Fruit fly (Drosophila melanogaster): Measurements from ENCODE around the gene Smr.

Smr gene

dm6 chrX:12735478-12736428 lies 6.7 kb downstream of the Smr start (continued):
- TF ChIP-seq az2 (GFP tag; optimal IDR thresholded peaks at IDR 0.05) (peak; percentile 94), CG11247 (GFP tag; IDR thresholded peaks at IDR 0.05) (peak; percentile 67), E2f1 (GFP tag; IDR thresholded peaks at IDR 0.05) (peak; percentile 66), CG11085 (GFP tag; IDR thresholded peaks at IDR 0.05) (no peak; the same call in 1 of the 2 replicates), CG18599 (GFP tag; optimal IDR thresholded peaks at IDR 0.05) (peak; percentile 95), Asciz (GFP tag; optimal IDR thresholded peaks at IDR 0.05) (peak; percentile 89), CG7271 (tag; optimal IDR thresholded peaks at IDR 0.05) (no peak), CG3163 (GFP tag; optimal IDR thresholded peaks at IDR 0.05) (peak; percentile 62), CG6813 (GFP tag; optimal IDR thresholded peaks at IDR 0.05) (peak; percentile 90), ken (GFP tag; IDR thresholded peaks at IDR 0.05) (peak; percentile 76), amos (GFP tag; IDR thresholded peaks at IDR 0.05; ENCODE audit: partially characterized antibody) (no peak; the same call in 1 of the 2 replicates), CG17912 (GFP tag; optimal IDR thresholded peaks at IDR 0.05) (peak; percentile 75), tio (GFP tag; optimal IDR thresholded peaks at IDR 0.05) (peak; percentile 98), ab (GFP tag; optimal IDR thresholded peaks at IDR 0.05) (peak; percentile 84), cg (GFP tag; optimal IDR thresholded peaks at IDR 0.05) (peak; percentile 87), unc-4 (GFP tag; IDR thresholded peaks at IDR 0.05; ENCODE audit: partially characterized antibody) (no peak), salm (tag; optimal IDR thresholded peaks at IDR 0.05) (peak; percentile 89), abd-A (tag; optimal IDR thresholded peaks at IDR 0.05) (peak; percentile 97), CG33557 (GFP tag; optimal IDR thresholded peaks at IDR 0.05) (peak; percentile 88), CG6689 (GFP tag; IDR thresholded peaks at IDR 0.05) (peak; percentile 92), E2f2 (GFP tag; IDR thresholded peaks at IDR 0.05) (peak; percentile 47), CG32532 (GFP tag; IDR thresholded peaks at IDR 0.05) (peak; percentile 75), pho (GFP tag; optimal IDR thresholded peaks at IDR 0.05) (peak; percentile 93), dati (GFP tag; IDR thresholded peaks at IDR 0.05) (0 out of 2 replicates have a peak, but pooled peaks have one; percentile 5), CG12236 (GFP tag; optimal IDR thresholded peaks at IDR 0.05) (peak; percentile 88), CG13123 (GFP tag; optimal IDR thresholded peaks at IDR 0.05) (peak; percentile 89), hbn (GFP tag; IDR thresholded peaks at IDR 0.05; ENCODE audit: partially characterized antibody) (no peak), Usf (GFP tag; optimal IDR thresholded peaks at IDR 0.05) (peak; percentile 97), CG17568 (GFP tag; optimal IDR thresholded peaks at IDR 0.05) (peak; percentile 84), nmo (GFP tag; optimal IDR thresholded peaks at IDR 0.05) (peak; percentile 98), lab (GFP tag; optimal IDR thresholded peaks at IDR 0.05) (peak; percentile 91), cato (GFP tag; optimal IDR thresholded peaks at IDR 0.05; ENCODE audit: borderline replicate concordance) (peak; percentile 94), ftz-f1 (GFP tag; optimal IDR thresholded peaks at IDR 0.05) (no peak), CG18764 (GFP tag; optimal IDR thresholded peaks at IDR 0.05) (peak; percentile 87), CG13624 (GFP tag; optimal IDR thresholded peaks at IDR 0.05) (peak; percentile 88), trem (tag; optimal IDR thresholded peaks at IDR 0.05) (peak; percentile 83), Elba2 (GFP tag; optimal IDR thresholded peaks at IDR 0.05) (peak; percentile 38), yki (optimal IDR thresholded peaks at IDR 0.05) (peak; percentile 71), CG4328 (GFP tag; optimal IDR thresholded peaks at IDR 0.05) (peak; percentile 93), Oaz (GFP tag; IDR thresholded peaks at IDR 0.05) (peak; percentile 73), CG8924 (tag; optimal IDR thresholded peaks at IDR 0.05) (peak; percentile 95), crol (GFP tag; IDR thresholded peaks at IDR 0.05) (peak; percentile 99), wor (GFP tag; IDR thresholded peaks at IDR 0.05) (peak; percentile 77), CG12299 (tag; optimal IDR thresholded peaks at IDR 0.05) (peak; percentile 86), Drgx (GFP tag; IDR thresholded peaks at IDR 0.05) (peak; percentile 21), CG12104 (GFP tag; optimal IDR thresholded peaks at IDR 0.05) (peak; percentile 98), btn (GFP tag; optimal IDR thresholded peaks at IDR 0.05) (peak; percentile 69), lov (optimal IDR thresholded peaks at IDR 0.05) (no peak), lov (GFP tag; IDR thresholded peaks at IDR 0.05) (no peak)
